Comparison of ENCODE assay signal across 7 fruit fly cellular contexts in the genomic region with DNA sequence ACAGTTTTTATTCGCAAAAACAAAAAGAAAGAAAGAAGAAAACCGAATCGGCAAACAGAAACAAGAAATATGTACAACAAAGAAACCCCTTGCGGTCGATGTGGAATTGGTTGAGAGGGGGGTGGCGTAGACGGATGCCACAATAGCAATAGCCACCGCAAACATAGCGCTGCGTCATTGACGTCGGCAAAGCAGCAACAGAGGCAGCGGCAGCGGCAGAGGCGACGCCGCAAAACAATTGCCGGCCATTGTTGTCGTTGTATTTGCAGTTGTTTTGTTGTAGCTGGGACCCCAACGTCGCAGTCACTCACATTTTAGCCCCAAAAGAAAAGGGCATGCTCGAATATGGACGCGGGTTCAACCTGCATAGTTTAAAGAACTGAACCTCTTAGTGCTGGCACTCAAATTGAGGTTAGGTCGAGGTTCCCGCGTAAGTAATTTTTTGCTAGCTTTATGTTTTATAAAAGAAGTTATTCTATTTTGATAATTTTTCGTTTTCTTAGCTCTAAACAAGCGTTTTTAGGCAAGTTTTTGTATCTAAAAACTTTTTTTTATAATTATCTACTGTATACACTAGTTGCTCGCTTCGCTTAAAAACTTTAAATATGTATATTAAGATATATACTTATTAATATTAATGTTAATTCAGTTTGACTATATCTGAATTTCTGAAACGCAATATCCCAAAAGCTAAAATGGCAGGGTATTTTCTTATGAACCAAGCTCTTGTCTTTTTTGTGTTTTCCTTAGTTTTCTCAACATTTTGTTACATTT.
TF ChIP-seq lines count a peak whose summit lies in the region.

No protein-coding gene starts in this region.

- TF ChIP-seq CTCF in whole organism, embryonic (GFP tag; optimal IDR thresholded peaks at IDR 0.05; lab: Kevin White, UChicago): peak; percentile 2

TF ChIP-seq in Kc167, 6 proteins besides CTCF, POLR2A, EP300 and RAD21:
- TF ChIP-seq psq (optimal IDR thresholded peaks at IDR 0.05; lab: Kevin White, UChicago) (no peak), insv (optimal IDR thresholded peaks at IDR 0.05; lab: Kevin White, UChicago) (peak; percentile 66), h (optimal IDR thresholded peaks at IDR 0.05; lab: Kevin White, UChicago) (peak; percentile 89)

TF ChIP-seq in whole organism, 6 proteins besides CTCF, POLR2A, EP300 and RAD21:
- TF ChIP-seq EcR (GFP tag; optimal IDR thresholded peaks at IDR 0.05; lab: Kevin White, UChicago) (no peak), pan (optimal IDR thresholded peaks at IDR 0.05; lab: Kevin White, UChicago) (peak; percentile 62)
TF ChIP-seq in whole organism: peak in this region for 1.

TF ChIP-seq in whole organism, adult, 20 proteins besides CTCF, POLR2A, EP300 and RAD21 (continues in another document):
- TF ChIP-seq Clk (GFP tag; optimal IDR thresholded peaks at IDR 0.05; lab: Kevin White, UChicago) (no peak), bab1 (GFP tag; optimal IDR thresholded peaks at IDR 0.05; lab: Kevin White, UChicago) (no peak), CG33017 (tag; optimal IDR thresholded peaks at IDR 0.05; lab: Kevin White, UChicago) (no peak), Mnt (GFP tag; optimal IDR thresholded peaks at IDR 0.05; lab: Kevin White, UChicago) (no peak), cic (GFP tag; optimal IDR thresholded peaks at IDR 0.05; lab: Kevin White, UChicago) (no peak), pad (GFP tag; optimal IDR thresholded peaks at IDR 0.05; lab: Kevin White, UChicago) (no peak), Hr96 (GFP tag; optimal IDR thresholded peaks at IDR 0.05; lab: Kevin White, UChicago) (no peak), CG7045 (GFP tag; optimal IDR thresholded peaks at IDR 0.05; lab: Kevin White, UChicago) (no peak), CG14711 (tag; optimal IDR thresholded peaks at IDR 0.05; lab: Kevin White, UChicago) (peak; percentile 70), CG1620 (GFP tag; optimal IDR thresholded peaks at IDR 0.05; lab: Kevin White, UChicago) (no peak), cnc (optimal IDR thresholded peaks at IDR 0.05; lab: Kevin White, UChicago) (peak; percentile 49 to 76), toe (GFP tag; optimal IDR thresholded peaks at IDR 0.05; lab: Kevin White, UChicago) (no peak), CG7101 (tag; optimal IDR thresholded peaks at IDR 0.05; lab: Kevin White, UChicago) (peak; percentile 76), CG12768 (GFP tag; optimal IDR thresholded peaks at IDR 0.05; lab: Kevin White, UChicago) (peak; percentile 34), Crg-1 (GFP tag; optimal IDR thresholded peaks at IDR 0.05; lab: Kevin White, UChicago) (no peak), tj (GFP tag; optimal IDR thresholded peaks at IDR 0.05; lab: Kevin White, UChicago) (no peak)

TF ChIP-seq in whole organism, embryonic, 481 proteins besides CTCF, POLR2A, EP300 and RAD21 (continues in another document):
- TF ChIP-seq lab (GFP tag; optimal IDR thresholded peaks at IDR 0.05; lab: Kevin White, UChicago) (peak; percentile 65), lilli (GFP tag; optimal IDR thresholded peaks at IDR 0.05; lab: Kevin White, UChicago) (peak; percentile 77), CG8359 (GFP tag; optimal IDR thresholded peaks at IDR 0.05; lab: Kevin White, UChicago; ENCODE audit: borderline replicate concordance) (no peak), CG8089 (GFP tag; optimal IDR thresholded peaks at IDR 0.05; lab: Kevin White, UChicago) (no peak), Camta (GFP tag; optimal IDR thresholded peaks at IDR 0.05; lab: Kevin White, UChicago) (no peak), CG17328 (GFP tag; IDR thresholded peaks at IDR 0.05; lab: Robert Waterston, UW) (peak; percentile 27; the same call in 1 of the 2 replicates), CG7987 (GFP tag; optimal IDR thresholded peaks at IDR 0.05; lab: Kevin White, UChicago) (no peak), CoRest (tag; optimal IDR thresholded peaks at IDR 0.05; lab: Kevin White, UChicago) (peak; percentile 88), btn (GFP tag; optimal IDR thresholded peaks at IDR 0.05; lab: Kevin White, UChicago) (no peak), so (GFP tag; IDR thresholded peaks at IDR 0.05; lab: Robert Waterston, UW) (peak; percentile 33; the same call in 1 of the 3 replicates), B-H1 (GFP tag; IDR thresholded peaks at IDR 0.05; lab: Robert Waterston, UW) (peak; percentile 50; the same call in 1 of the 3 replicates), CG2875 (GFP tag; optimal IDR thresholded peaks at IDR 0.05; lab: Kevin White, UChicago) (no peak), CG5180 (GFP tag; optimal IDR thresholded peaks at IDR 0.05; lab: Kevin White, UChicago) (no peak), twi (tag; optimal IDR thresholded peaks at IDR 0.05; lab: Kevin White, UChicago) (peak; percentile 26), CG15269 (tag; optimal IDR thresholded peaks at IDR 0.05; lab: Kevin White, UChicago) (peak; percentile 84)

TF ChIP-seq in whole organism, prepupa, 60 proteins besides CTCF, POLR2A, EP300 and RAD21 (continues in another document):
- TF ChIP-seq Ets96B (tag; optimal IDR thresholded peaks at IDR 0.05; lab: Kevin White, UChicago): peak; percentile 74
- peak; percentile 89 for TF ChIP-seq CG34406 (GFP tag; optimal IDR thresholded peaks at IDR 0.05; lab: Kevin White, UChicago)
- peak; percentile 79 for TF ChIP-seq cyc (GFP tag; optimal IDR thresholded peaks at IDR 0.05; lab: Kevin White, UChicago)
- TF ChIP-seq svp (GFP tag; lab: Kevin White, UChicago): no peak
- TF ChIP-seq dac (GFP tag; optimal IDR thresholded peaks at IDR 0.05; lab: Kevin White, UChicago): peak; percentile 77
- TF ChIP-seq Eip75B (GFP tag; optimal IDR thresholded peaks at IDR 0.05; lab: Kevin White, UChicago): peak; percentile 25
- peak; percentile 80 for TF ChIP-seq CG11294 (GFP tag; IDR thresholded peaks at IDR 0.05; lab: Robert Waterston, UW)
- TF ChIP-seq Sox15 (GFP tag; optimal IDR thresholded peaks at IDR 0.05; lab: Kevin White, UChicago): peak; percentile 85
- peak; percentile 89 for TF ChIP-seq achi (GFP tag; optimal IDR thresholded peaks at IDR 0.05; lab: Kevin White, UChicago)
- TF ChIP-seq Sox14 (GFP tag; optimal IDR thresholded peaks at IDR 0.05; lab: Kevin White, UChicago): peak; percentile 73
- peak; percentile 77 for TF ChIP-seq CG3919 (GFP tag; optimal IDR thresholded peaks at IDR 0.05; lab: Kevin White, UChicago)
- peak; percentile 87 for TF ChIP-seq CG6792 (GFP tag; optimal IDR thresholded peaks at IDR 0.05; lab: Kevin White, UChicago)
- TF ChIP-seq Blimp-1 (GFP tag; optimal IDR thresholded peaks at IDR 0.05; lab: Kevin White, UChicago): peak; percentile 56
- peak; percentile 92 for TF ChIP-seq CG10631 (GFP tag; optimal IDR thresholded peaks at IDR 0.05; lab: Kevin White, UChicago)
- TF ChIP-seq CG6808 (GFP tag; optimal IDR thresholded peaks at IDR 0.05; lab: Kevin White, UChicago): no peak
- TF ChIP-seq CG8632 (GFP tag; optimal IDR thresholded peaks at IDR 0.05; lab: Kevin White, UChicago): peak; percentile 85

TF ChIP-seq in whole organism, pupa, 21 proteins besides CTCF, POLR2A, EP300 and RAD21 (continues in another document):
- TF ChIP-seq CG13204 (GFP tag; optimal IDR thresholded peaks at IDR 0.05; lab: Kevin White, UChicago) (no peak), CG9948 (tag; optimal IDR thresholded peaks at IDR 0.05; lab: Kevin White, UChicago) (peak; percentile 90), CG10348 (GFP tag; IDR thresholded peaks at IDR 0.05; lab: Robert Waterston, UW) (0 out of 2 replicates have a peak, but pooled peaks have one; percentile 54), D1 (tag; optimal IDR thresholded peaks at IDR 0.05; lab: Kevin White, UChicago) (peak; percentile 24), Pif1A (GFP tag; optimal IDR thresholded peaks at IDR 0.05; lab: Kevin White, UChicago) (peak; percentile 61), CG14655 (GFP tag; optimal IDR thresholded peaks at IDR 0.05; lab: Kevin White, UChicago) (peak; percentile 84), CG4496 (GFP tag; IDR thresholded peaks at IDR 0.05; lab: Robert Waterston, UW) (peak; percentile 72; the same call in 2 of the 3 replicates), fd96Ca (GFP tag; IDR thresholded peaks at IDR 0.05; lab: Robert Waterston, UW) (peak; percentile 85), CG34367 (tag; optimal IDR thresholded peaks at IDR 0.05; lab: Kevin White, UChicago) (peak; percentile 67), Ets98B (GFP tag; IDR thresholded peaks at IDR 0.05; lab: Robert Waterston, UW) (peak; percentile 32; the same call in 1 of the 2 replicates), CG15710 (tag; optimal IDR thresholded peaks at IDR 0.05; lab: Kevin White, UChicago) (peak; percentile 84), EcR (GFP tag; optimal IDR thresholded peaks at IDR 0.05; lab: Kevin White, UChicago) (peak; percentile 29), CG17806 (tag; optimal IDR thresholded peaks at IDR 0.05; lab: Kevin White, UChicago) (peak; percentile 76), Pif1B (GFP tag; optimal IDR thresholded peaks at IDR 0.05; lab: Kevin White, UChicago) (peak; percentile 46), Snoo (tag; optimal IDR thresholded peaks at IDR 0.05; lab: Kevin White, UChicago) (peak; percentile 84), gl (tag; optimal IDR thresholded peaks at IDR 0.05; lab: Kevin White, UChicago) (no peak)

TF ChIP-seq in whole organism, wandering third instar larva, 38 proteins besides CTCF, POLR2A, EP300 and RAD21 (continues in another document):
- TF ChIP-seq GATAd (GFP tag; optimal IDR thresholded peaks at IDR 0.05; lab: Kevin White, UChicago): no peak
- TF ChIP-seq rgr (GFP tag; optimal IDR thresholded peaks at IDR 0.05; lab: Kevin White, UChicago): peak; percentile 79
- TF ChIP-seq CrebA (GFP tag; optimal IDR thresholded peaks at IDR 0.05; lab: Kevin White, UChicago; ENCODE audit: borderline replicate concordance): peak; percentile 2
- peak; percentile 9 for TF ChIP-seq Dif (GFP tag; optimal IDR thresholded peaks at IDR 0.05; lab: Kevin White, UChicago; ENCODE audit: partially characterized antibody)
- TF ChIP-seq dmrt93B (GFP tag; optimal IDR thresholded peaks at IDR 0.05; lab: Kevin White, UChicago): peak; percentile 85
- TF ChIP-seq OdsH (GFP tag; optimal IDR thresholded peaks at IDR 0.05; lab: Kevin White, UChicago): peak; percentile 80
- peak; percentile 74 for TF ChIP-seq Sp1 (GFP tag; optimal IDR thresholded peaks at IDR 0.05; lab: Kevin White, UChicago)
- peak; percentile 43 for TF ChIP-seq pan (optimal IDR thresholded peaks at IDR 0.05; lab: Kevin White, UChicago)
- TF ChIP-seq dl (GFP tag; optimal IDR thresholded peaks at IDR 0.05; lab: Kevin White, UChicago; ENCODE audit: insufficient read depth in 1 of 2, partially characterized antibody in 2 of 2): peak; percentile 6 to 31
- TF ChIP-seq ey (GFP tag; optimal IDR thresholded peaks at IDR 0.05; lab: Kevin White, UChicago): peak; percentile 69
- peak in 1 of 2 experiments; percentile 85 for TF ChIP-seq foxo (GFP tag; optimal IDR thresholded peaks at IDR 0.05; lab: Kevin White, UChicago)
- TF ChIP-seq jim (GFP tag; optimal IDR thresholded peaks at IDR 0.05; lab: Kevin White, UChicago): peak; percentile 60
- peak; percentile 70 for TF ChIP-seq fru (GFP tag; optimal IDR thresholded peaks at IDR 0.05; lab: Kevin White, UChicago)
- TF ChIP-seq sv (GFP tag; optimal IDR thresholded peaks at IDR 0.05; lab: Kevin White, UChicago): peak; percentile 65
- TF ChIP-seq Hr83 (GFP tag; optimal IDR thresholded peaks at IDR 0.05; lab: Kevin White, UChicago; ENCODE audit: poor library complexity, severe bottlenecking): peak; percentile 33
- no peak for TF ChIP-seq CG9705 (GFP tag; optimal IDR thresholded peaks at IDR 0.05; lab: Kevin White, UChicago)
- TF ChIP-seq HLH106 (tag; optimal IDR thresholded peaks at IDR 0.05; lab: Kevin White, UChicago): peak; percentile 80
